Fruit fly (Drosophila melanogaster) whole organism, embryonic: ENCODE data around the gene Pgant8.

Experiments
- Adf1 ChIP-seq: fragments of 200-800 bp; sonication (Bioruptor generic); IDR thresholded peaks from 2 replicates; pipeline ENCODE4 v1.3.6; 2022; ENCODE audit warnings: missing biosample characterization, missing genetic modification characterization
- Atf-2 ChIP-seq: fragments of 200-800 bp; sonication (Bioruptor generic); optimal IDR thresholded peaks from 2 replicates; lab custom pipeline; 2016; ENCODE audit warnings: missing biosample characterization, missing genetic modification characterization
- B-H1 ChIP-seq: fragments of 200-800 bp; sonication (Bioruptor generic); IDR thresholded peaks from 3 replicates; pipeline ENCODE4 v1.3.6; 2022; ENCODE audit warnings: missing biosample characterization, missing genetic modification characterization
- BtbVII ChIP-seq: fragments of 200-800 bp; sonication (Bioruptor generic); optimal IDR thresholded peaks from 3 replicates; lab custom pipeline; 2017; ENCODE audit warnings: missing biosample characterization, mild to moderate bottlenecking, missing genetic modification characterization
- CG11398 ChIP-seq: fragments of 200-800 bp; sonication (Bioruptor generic); optimal IDR thresholded peaks from 2 replicates; lab custom pipeline; 2016; ENCODE audit warnings: missing biosample characterization, missing genetic modification characterization
- CG11456 ChIP-seq: fragments of 200-800 bp; sonication (Bioruptor generic); IDR thresholded peaks from 3 replicates; pipeline ENCODE4 v1.3.6; 2022; ENCODE audit warnings: missing biosample characterization, missing genetic modification characterization
- CG11723 ChIP-seq: fragments of 200-800 bp; sonication (Bioruptor generic); optimal IDR thresholded peaks from 2 replicates; lab custom pipeline; 2017; ENCODE audit warnings: missing biosample characterization, mild to moderate bottlenecking, missing genetic modification characterization
- CG12659 ChIP-seq: fragments of 200-800 bp; sonication (Bioruptor generic); optimal IDR thresholded peaks from 3 replicates; lab custom pipeline; 2017; ENCODE audit warnings: mild to moderate bottlenecking, missing biosample characterization, missing genetic modification reagents, missing genetic modification characterization
- CG13287 ChIP-seq: fragments of 200-800 bp; sonication (Bioruptor generic); IDR thresholded peaks from 2 replicates; pipeline ENCODE4 v1.3.6; 2022; ENCODE audit warnings: missing biosample characterization, missing genetic modification characterization; ENCODE audit not compliant: partially characterized antibody
- CG14014 ChIP-seq: fragments of 200-800 bp; sonication (Bioruptor generic); IDR thresholded peaks from 2 replicates; pipeline ENCODE4 v1.3.6; 2022; ENCODE audit warnings: missing biosample characterization, missing genetic modification characterization
- CG15269 ChIP-seq: fragments of 200-800 bp; sonication (Bioruptor generic); optimal IDR thresholded peaks from 2 replicates; lab custom pipeline; 2018; ENCODE audit warnings: missing biosample characterization, mild to moderate bottlenecking, missing genetic modification characterization, moderate library complexity
- CG1603 ChIP-seq: fragments of 200-800 bp; sonication (Bioruptor generic); optimal IDR thresholded peaks from 2 replicates; lab custom pipeline; 2019; ENCODE audit warnings: missing biosample characterization, mild to moderate bottlenecking, missing genetic modification characterization, moderate library complexity
- CG16779 ChIP-seq: fragments of 200-800 bp; sonication (Bioruptor generic); IDR thresholded peaks from 2 replicates; pipeline ENCODE4 v1.3.6; 2022; ENCODE audit warnings: missing biosample characterization, missing genetic modification characterization
- CG2712 ChIP-seq: fragments of 200-800 bp; optimal IDR thresholded peaks from 3 replicates; lab custom pipeline; 2019; ENCODE audit warnings: missing biosample characterization, mild to moderate bottlenecking, missing genetic modification characterization, moderate library complexity
- CG33213 ChIP-seq: fragments of 200-800 bp; sonication (Bioruptor generic); optimal IDR thresholded peaks from 3 replicates; lab custom pipeline; 2016; ENCODE audit warnings: missing biosample characterization, missing genetic modification characterization
- CG3995 ChIP-seq: fragments of 200-800 bp; sonication (Bioruptor generic); optimal IDR thresholded peaks from 3 replicates; lab custom pipeline; 2016; ENCODE audit warnings: missing biosample characterization, missing genetic modification characterization
- CG5180 ChIP-seq: fragments of 200-800 bp; sonication (Bioruptor generic); optimal IDR thresholded peaks from 3 replicates; lab custom pipeline; 2017; ENCODE audit warnings: missing biosample characterization, missing genetic modification characterization, mild to moderate bottlenecking, moderate library complexity, missing genetic modification reagents
- CG6654 ChIP-seq: fragments of 200-800 bp; sonication (Bioruptor generic); optimal IDR thresholded peaks from 2 replicates; lab custom pipeline; 2017; ENCODE audit warnings: missing biosample characterization, mild to moderate bottlenecking, missing genetic modification characterization
- CG6683 ChIP-seq: fragments of 200-800 bp; sonication (Bioruptor generic); optimal IDR thresholded peaks from 2 replicates; lab custom pipeline; 2017; ENCODE audit warnings: missing biosample characterization, mild to moderate bottlenecking, missing genetic modification characterization, missing genetic modification reagents
- CG6765 ChIP-seq: fragments of 200-800 bp; sonication (Bioruptor generic); optimal IDR thresholded peaks from 3 replicates; lab custom pipeline; 2017; ENCODE audit warnings: missing biosample characterization, mild to moderate bottlenecking, missing genetic modification characterization
- CG7357 ChIP-seq: fragments of 200-800 bp; sonication (Bioruptor generic); IDR thresholded peaks from 3 replicates; pipeline ENCODE4 v1.3.6; 2022; ENCODE audit warnings: missing biosample characterization, missing genetic modification characterization
- CG8281 ChIP-seq: fragments of 200-800 bp; sonication (Bioruptor generic); optimal IDR thresholded peaks from 2 replicates; lab custom pipeline; 2018; ENCODE audit warnings: missing biosample characterization, mild to moderate bottlenecking, missing genetic modification characterization, moderate library complexity
- CG8359 ChIP-seq: fragments of 200-800 bp; sonication (Bioruptor generic); optimal IDR thresholded peaks from 2 replicates; lab custom pipeline; 2017; ENCODE audit warnings: missing biosample characterization, mild to moderate bottlenecking, missing genetic modification characterization, borderline replicate concordance
- Doc3 ChIP-seq: fragments of 200-800 bp; sonication (Bioruptor generic); IDR thresholded peaks from 3 replicates; pipeline ENCODE4 v1.3.6; 2022; ENCODE audit warnings: missing biosample characterization, missing genetic modification characterization; ENCODE audit not compliant: partially characterized antibody
- Fer1 ChIP-seq: fragments of 200-800 bp; sonication (Bioruptor generic); optimal IDR thresholded peaks from 2 replicates; lab custom pipeline; 2017; ENCODE audit warnings: missing biosample characterization, mild to moderate bottlenecking, missing genetic modification characterization
- GATAe ChIP-seq: fragments of 200-800 bp; sonication (Bioruptor generic); conservative IDR thresholded peaks from 2 replicates; pipeline ENCODE4 v1.3.6; 2022; ENCODE audit warnings: missing biosample characterization, missing genetic modification characterization
- Gsc ChIP-seq: fragments of 200-800 bp; sonication (Bioruptor generic); IDR thresholded peaks from 2 replicates; pipeline ENCODE4 v1.3.6; 2022; ENCODE audit warnings: missing biosample characterization, missing genetic modification characterization
- H15 ChIP-seq: fragments of 200-800 bp; sonication (Bioruptor generic); IDR thresholded peaks from 3 replicates; pipeline ENCODE4 v1.3.6; 2022; ENCODE audit warnings: missing biosample characterization, missing genetic modification characterization
- HmgD ChIP-seq: fragments of 200-800 bp; sonication (Bioruptor generic); optimal IDR thresholded peaks from 3 replicates; lab custom pipeline; 2016; ENCODE audit warnings: missing biosample characterization, missing genetic modification characterization
- HmgZ ChIP-seq: fragments of 200-800 bp; sonication (Bioruptor generic); optimal IDR thresholded peaks from 2 replicates; lab custom pipeline; 2018; ENCODE audit warnings: missing biosample characterization, mild to moderate bottlenecking, missing genetic modification characterization
- Hsf ChIP-seq: fragments of 200-800 bp; sonication (Bioruptor generic); optimal IDR thresholded peaks from 3 replicates; lab custom pipeline; 2016; ENCODE audit warnings: missing biosample characterization, missing genetic modification characterization
- Lpt ChIP-seq: fragments of >200 bp; optimal IDR thresholded peaks from 2 replicates; lab custom pipeline; 2018; ENCODE audit warnings: missing biosample characterization, missing genetic modification characterization
- Sox100B ChIP-seq: fragments of 200-800 bp; sonication (Bioruptor generic); optimal IDR thresholded peaks from 3 replicates; lab custom pipeline; 2018; ENCODE audit warnings: missing biosample characterization, mild to moderate bottlenecking, missing genetic modification characterization
- YL-1 ChIP-seq: fragments of 200-800 bp; sonication (Bioruptor generic); optimal IDR thresholded peaks from 3 replicates; lab custom pipeline; 2017; ENCODE audit warnings: missing biosample characterization, mild to moderate bottlenecking, missing genetic modification characterization
- br ChIP-seq: fragments of >200 bp; optimal IDR thresholded peaks from 2 replicates; lab custom pipeline; 2017
- bsh ChIP-seq, 2 experiments: fragments of 200-800 bp; sonication (Bioruptor generic); optimal IDR thresholded peaks; 2 replicates each; lab custom pipeline; 2017 to 2018; ENCODE audit warnings: mild to moderate bottlenecking in 2 of 2, missing biosample characterization in 2 of 2, missing genetic modification characterization in 2 of 2, moderate library complexity in 1 of 2
- chm ChIP-seq: fragments of 200-800 bp; sonication (Bioruptor generic); IDR thresholded peaks from 2 replicates; pipeline ENCODE4 v1.3.6; 2022; ENCODE audit warnings: missing biosample characterization, missing genetic modification characterization
- ci ChIP-seq: fragments of 200-800 bp; sonication (Bioruptor generic); IDR thresholded peaks from 3 replicates; pipeline ENCODE4 v1.3.6; 2022; ENCODE audit warnings: missing biosample characterization, missing genetic modification characterization
- ind ChIP-seq: fragments of 200-800 bp; sonication (Bioruptor generic); optimal IDR thresholded peaks from 3 replicates; lab custom pipeline; 2016; ENCODE audit warnings: missing biosample characterization, missing genetic modification characterization
- knrl ChIP-seq: fragments of 200-800 bp; sonication (Bioruptor generic); IDR thresholded peaks from 3 replicates; pipeline ENCODE4 v1.3.6; 2022; ENCODE audit warnings: missing biosample characterization, missing genetic modification characterization; ENCODE audit not compliant: partially characterized antibody
- peb ChIP-seq: fragments of 200-800 bp; sonication (Bioruptor generic); IDR thresholded peaks from 2 replicates; pipeline ENCODE4 v1.3.6; 2022; ENCODE audit warnings: missing biosample characterization, missing genetic modification characterization
- pnt ChIP-seq: fragments of 200-800 bp; sonication (Bioruptor generic); optimal IDR thresholded peaks from 3 replicates; lab custom pipeline; 2016; ENCODE audit warnings: missing biosample characterization, missing genetic modification characterization
- row ChIP-seq: fragments of 200-800 bp; sonication (Bioruptor generic); IDR thresholded peaks from 3 replicates; pipeline ENCODE4 v1.3.6; 2022; ENCODE audit warnings: missing biosample characterization, missing genetic modification characterization
- sens-2 ChIP-seq: fragments of 200-800 bp; sonication (Bioruptor generic); IDR thresholded peaks from 2 replicates; pipeline ENCODE4 v1.3.6; 2022; ENCODE audit warnings: missing biosample characterization, missing genetic modification characterization
- sim ChIP-seq: fragments of 200-800 bp; sonication (Bioruptor generic); IDR thresholded peaks from 2 replicates; pipeline ENCODE4 v1.3.6; 2022; ENCODE audit warnings: missing biosample characterization, missing genetic modification characterization
- slou ChIP-seq: fragments of 200-800 bp; sonication (Bioruptor generic); optimal IDR thresholded peaks from 3 replicates; lab custom pipeline; 2016; ENCODE audit warnings: missing biosample characterization, missing genetic modification characterization
- sqz ChIP-seq: fragments of 200-800 bp; sonication (Bioruptor generic); optimal IDR thresholded peaks from 3 replicates; lab custom pipeline; 2018; ENCODE audit warnings: missing biosample characterization, mild to moderate bottlenecking, missing genetic modification characterization
- trem ChIP-seq: fragments of 200-800 bp; optimal IDR thresholded peaks from 3 replicates; lab custom pipeline; 2019; ENCODE audit warnings: missing biosample characterization, mild to moderate bottlenecking, missing genetic modification characterization, moderate library complexity
- trh ChIP-seq: fragments of 200-800 bp; sonication (Bioruptor generic); optimal IDR thresholded peaks from 2 replicates; lab custom pipeline; 2016; ENCODE audit warnings: missing biosample characterization, missing genetic modification characterization
- zen2 ChIP-seq: fragments of 200-800 bp; sonication (Bioruptor generic); IDR thresholded peaks from 3 replicates; pipeline ENCODE4 v1.3.6; 2022; ENCODE audit warnings: missing biosample characterization, missing genetic modification characterization; ENCODE audit not compliant: partially characterized antibody

Gene Pgant8

dm6 chr3L:15675111-15675510, 8.6 kb upstream of the Pgant8 start (continued):
- TF ChIP-seq br (lab: Kevin White, UChicago), result no peak

DNA sequence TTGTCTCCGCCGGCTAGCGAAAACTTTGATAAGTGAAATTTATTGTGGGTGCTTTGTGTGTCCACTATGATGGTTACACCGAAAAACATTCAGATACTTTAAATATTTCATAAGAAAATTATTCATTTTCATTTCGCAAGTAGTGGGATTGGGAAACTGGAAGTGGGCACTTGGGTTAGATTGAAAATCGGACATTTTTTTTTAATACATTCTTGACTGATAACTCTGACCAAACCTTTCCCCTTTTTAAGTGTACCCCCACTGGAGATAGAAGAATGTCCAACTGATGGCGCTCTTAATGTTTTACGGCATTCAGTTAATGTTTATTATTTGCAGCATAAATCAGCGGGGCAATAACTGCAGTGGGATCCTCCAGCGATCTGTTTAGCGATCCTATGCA, 6.0 kb upstream of the Pgant8 start:
- TF ChIP-seq zen2 (GFP tag; lab: Robert Waterston, UW) (no peak), chm (GFP tag; lab: Robert Waterston, UW) (no peak), HmgZ (tag; lab: Kevin White, UChicago) (no peak), sens-2 (GFP tag; lab: Robert Waterston, UW) (no peak), CG6683 (GFP tag; lab: Kevin White, UChicago) (no peak), CG7357 (GFP tag; lab: Robert Waterston, UW) (no peak), Sox100B (no peak), Gsc (no peak), CG33213 (GFP tag; lab: Kevin White, UChicago) (no peak), CG11398 (GFP tag; lab: Kevin White, UChicago) (no peak), slou (GFP tag; lab: Kevin White, UChicago) (no peak), CG2712 (tag; lab: Kevin White, UChicago) (no peak), bsh (GFP tag; optimal IDR thresholded peaks at IDR 0.05; lab: Kevin White, UChicago) (peak in 1 of 2 experiments; percentile 33), CG14014 (GFP tag; lab: Robert Waterston, UW) (0 out of 2 replicates have a peak, but pooled peaks have one; percentile 34), ind (GFP tag; lab: Kevin White, UChicago) (peak; percentile 6), CG6765 (no peak), pnt (GFP tag; lab: Kevin White, UChicago) (no peak), sqz (GFP tag; lab: Kevin White, UChicago) (no peak), trh (GFP tag; lab: Kevin White, UChicago) (no peak), Doc3 (no peak), Lpt (GFP tag; lab: Kevin White, UChicago) (no peak), Hsf (no peak), CG11456 (GFP tag; lab: Robert Waterston, UW) (no peak), CG11723 (GFP tag; lab: Kevin White, UChicago) (no peak), Atf-2 (no peak), ci (peak; percentile 56; the same call in 1 of the 3 replicates), CG15269 (tag; lab: Kevin White, UChicago) (peak; percentile 12), YL-1 (GFP tag; lab: Kevin White, UChicago) (no peak), Fer1 (no peak), CG5180 (GFP tag; lab: Kevin White, UChicago) (no peak), knrl (GFP tag; lab: Robert Waterston, UW) (no peak), CG16779 (GFP tag; lab: Robert Waterston, UW) (no peak), CG13287 (GFP tag; lab: Robert Waterston, UW) (no peak), B-H1 (GFP tag; lab: Robert Waterston, UW) (no peak), CG8359 (GFP tag; lab: Kevin White, UChicago) (no peak), CG3995 (GFP tag; lab: Kevin White, UChicago) (no peak), sim (GFP tag; lab: Robert Waterston, UW) (no peak), trem (tag; lab: Kevin White, UChicago) (no peak), CG8281 (tag; lab: Kevin White, UChicago) (no peak), H15 (GFP tag; lab: Robert Waterston, UW) (no peak), CG12659 (GFP tag; lab: Kevin White, UChicago) (no peak), HmgD (no peak), CG6654 (no peak), GATAe (GFP tag; lab: Robert Waterston, UW) (no peak), BtbVII (no peak), peb (GFP tag; lab: Robert Waterston, UW) (no peak), Adf1 (no peak), CG1603 (tag; lab: Kevin White, UChicago) (peak; percentile 22), row (GFP tag; lab: Robert Waterston, UW) (peak; percentile 46; the same call in 2 of the 3 replicates)
